Worm (Caenorhabditis elegans) whole organism, L4 larva: ENCODE results near the gene pmp-3.

Experiments
- T26A8.4 ChIP-seq: fragments of 200-800 bp; sonication (Bioruptor generic); IDR thresholded peaks from 2 replicates; pipeline ENCODE4 v1.3.6; 2022; ENCODE audit warnings: missing genetic modification characterization, missing compliant biosample characterization
- mep-1 ChIP-seq: fragments of 150-350 bp; sonication (generic microtip); optimal IDR thresholded peaks from 3 replicates; lab custom pipeline; 2014; ENCODE audit warnings: missing biosample characterization, missing genetic modification characterization

- no peak for TF ChIP-seq T26A8.4 (GFP tag; lab: Robert Waterston, UW)
- no peak for TF ChIP-seq mep-1 (tag; lab: Kevin White, UChicago)
These were observed 42.8 kb upstream of the pmp-3 start for ce11 chrV:14603755-14604154.
